Fruit fly (Drosophila melanogaster): Measurements from ENCODE around the gene nmd.
A peak's percentile ranks its signal among the peaks of the same experiment; 100 is the strongest.

nmd gene

dm6 chr2L:10299810-10300147 is 4.0 kb downstream of the nmd start, which contains the start of gene CYLD (continued):
- TF ChIP-seq Bteb2 (GFP tag; optimal IDR thresholded peaks at IDR 0.05) (peak; percentile 24), Chrac-16 (GFP tag; optimal IDR thresholded peaks at IDR 0.05) (peak; percentile 60), CG15514 (GFP tag; optimal IDR thresholded peaks at IDR 0.05) (peak; percentile 66), lilli (GFP tag; optimal IDR thresholded peaks at IDR 0.05) (peak; percentile 53), CG13775 (GFP tag; optimal IDR thresholded peaks at IDR 0.05) (peak; percentile 63), Elba2 (GFP tag; optimal IDR thresholded peaks at IDR 0.05) (no peak), ase (GFP tag; IDR thresholded peaks at IDR 0.05) (no peak; the same call in 2 of the 3 replicates), unpg (GFP tag; optimal IDR thresholded peaks at IDR 0.05) (peak; percentile 83), CG10565 (GFP tag; optimal IDR thresholded peaks at IDR 0.05) (no peak), sens (GFP tag) (peak; percentile 96), HHEX (GFP tag; optimal IDR thresholded peaks at IDR 0.05) (peak; percentile 33), CG8388 (GFP tag; optimal IDR thresholded peaks at IDR 0.05) (peak; percentile 76), H15 (GFP tag; IDR thresholded peaks at IDR 0.05) (no peak), mam (GFP tag; optimal IDR thresholded peaks at IDR 0.05) (peak; percentile 30), CG17912 (GFP tag; optimal IDR thresholded peaks at IDR 0.05) (no peak), sug (tag; optimal IDR thresholded peaks at IDR 0.05) (peak; percentile 49), CG12391 (tag; optimal IDR thresholded peaks at IDR 0.05) (peak; percentile 87), B-H1 (GFP tag; IDR thresholded peaks at IDR 0.05) (peak; percentile 61; the same call in 1 of the 3 replicates), gem (tag; optimal IDR thresholded peaks at IDR 0.05) (peak; percentile 89), H2.0 (GFP tag; IDR thresholded peaks at IDR 0.05) (peak; percentile 66), D (optimal IDR thresholded peaks at IDR 0.05) (no peak), D (GFP tag; optimal IDR thresholded peaks at IDR 0.05) (peak; percentile 29), ATbp (GFP tag; optimal IDR thresholded peaks at IDR 0.05) (peak; percentile 7), CG2202 (tag; optimal IDR thresholded peaks at IDR 0.05) (peak; percentile 46), dpn (GFP tag; optimal IDR thresholded peaks at IDR 0.05) (peak; percentile 24 to 73), CG17361 (GFP tag; IDR thresholded peaks at IDR 0.05) (peak; percentile 75; the same call in 2 of the 3 replicates), CG10979 (tag; optimal IDR thresholded peaks at IDR 0.05) (peak; percentile 72), wdn (GFP tag; IDR thresholded peaks at IDR 0.05) (peak; percentile 36; the same call in 1 of the 2 replicates), Side (GFP tag; optimal IDR thresholded peaks at IDR 0.05) (no peak), Hr3 (GFP tag; optimal IDR thresholded peaks at IDR 0.05) (peak; percentile 71), CG7357 (GFP tag; IDR thresholded peaks at IDR 0.05) (0 out of 3 replicates have a peak, but pooled peaks have one; percentile 18), Nf-YC (tag; optimal IDR thresholded peaks at IDR 0.05) (peak; percentile 63), CHES-1-like (GFP tag; optimal IDR thresholded peaks at IDR 0.05) (peak; percentile 27), CG12942 (GFP tag; optimal IDR thresholded peaks at IDR 0.05) (peak; percentile 60), Dp (GFP tag; optimal IDR thresholded peaks at IDR 0.05) (peak; percentile 15), CG1602 (GFP tag; optimal IDR thresholded peaks at IDR 0.05) (peak; percentile 59), ro (GFP tag; IDR thresholded peaks at IDR 0.05) (no peak), ERR (GFP tag; optimal IDR thresholded peaks at IDR 0.05) (no peak), Dek (tag; optimal IDR thresholded peaks at IDR 0.05) (no peak), ara (GFP tag; IDR thresholded peaks at IDR 0.05) (peak; percentile 55; the same call in 1 of the 2 replicates), CG43689 (GFP tag; IDR thresholded peaks at IDR 0.05) (no peak), CG7372 (GFP tag; IDR thresholded peaks at IDR 0.05) (no peak), Optix (GFP tag; IDR thresholded peaks at IDR 0.05) (no peak), tx (GFP tag; optimal IDR thresholded peaks at IDR 0.05) (peak; percentile 25), MESR4 (GFP tag; optimal IDR thresholded peaks at IDR 0.05) (peak; percentile 26), E2f1 (GFP tag; IDR thresholded peaks at IDR 0.05) (peak; percentile 51; the same call in 1 of the 2 replicates), ato (GFP tag; IDR thresholded peaks at IDR 0.05; ENCODE audit: partially characterized antibody) (no peak), exex (tag; optimal IDR thresholded peaks at IDR 0.05) (no peak), CG18262 (tag; optimal IDR thresholded peaks at IDR 0.05) (peak; percentile 83), CG4820 (GFP tag; optimal IDR thresholded peaks at IDR 0.05) (peak; percentile 60), Fer1 (GFP tag; optimal IDR thresholded peaks at IDR 0.05) (peak; percentile 67), nom (GFP tag; optimal IDR thresholded peaks at IDR 0.05) (peak; percentile 26)
